Worm (Caenorhabditis elegans): ENCODE results near the gene F14D7.2.

ce11 chrV:14320246-14320645 is 26.7 kb upstream of the F14D7.2 start, which contains the start of gene F47B8.14:
- no peak for TF ChIP-seq ceh-48 (tag; optimal IDR thresholded peaks at IDR 0.05)
- TF ChIP-seq pha-4 (tag; optimal IDR thresholded peaks at IDR 0.05) = no peak
- TF ChIP-seq ceh-24 (tag; optimal IDR thresholded peaks at IDR 0.05) = no peak
- no peak for TF ChIP-seq pqm-1 (tag; optimal IDR thresholded peaks at IDR 0.05)
- TF ChIP-seq fax-1 (tag; optimal IDR thresholded peaks at IDR 0.05) = no peak
- TF ChIP-seq dmd-4 (tag; optimal IDR thresholded peaks at IDR 0.05; ENCODE audit: borderline replicate concordance) = no peak
- no peak for TF ChIP-seq ama-1 (optimal IDR thresholded peaks at IDR 0.05)
- no peak for TF ChIP-seq ceh-2 (tag; optimal IDR thresholded peaks at IDR 0.05)
- no peak for TF ChIP-seq C08G9.2 (tag; optimal IDR thresholded peaks at IDR 0.05)
- TF ChIP-seq sox-4 (tag; optimal IDR thresholded peaks at IDR 0.05) = no peak
- TF ChIP-seq sox-2 (GFP tag; IDR thresholded peaks at IDR 0.05) = no peak
- no peak for TF ChIP-seq elt-2 (tag; optimal IDR thresholded peaks at IDR 0.05)
- TF ChIP-seq ceh-34 (tag; optimal IDR thresholded peaks at IDR 0.05) = no peak

All from whole organism, late embryonic.